Fruit fly (Drosophila melanogaster): ENCODE results near the gene mRpS34.

Gene mRpS34

dm6 chr3L:16392203-16392800 is 44.4 kb downstream of the mRpS34 start:
- no peak for TF ChIP-seq pb (GFP tag; optimal IDR thresholded peaks at IDR 0.05)
- TF ChIP-seq sisA (GFP tag; IDR thresholded peaks at IDR 0.05): no peak
- TF ChIP-seq dysf (GFP tag; IDR thresholded peaks at IDR 0.05): no peak
- no peak for TF ChIP-seq sima (GFP tag; optimal IDR thresholded peaks at IDR 0.05)
- TF ChIP-seq grn (GFP tag; optimal IDR thresholded peaks at IDR 0.05): peak; percentile 37
- no peak for TF ChIP-seq CG31224 (GFP tag; IDR thresholded peaks at IDR 0.05)
- no peak for TF ChIP-seq CTCF (GFP tag; optimal IDR thresholded peaks at IDR 0.05)
- TF ChIP-seq Sry-β (GFP tag; optimal IDR thresholded peaks at IDR 0.05): no peak
- TF ChIP-seq CG2889 (GFP tag; IDR thresholded peaks at IDR 0.05): no peak
- TF ChIP-seq lov (optimal IDR thresholded peaks at IDR 0.05): no peak
- TF ChIP-seq lov (GFP tag; IDR thresholded peaks at IDR 0.05): no peak
- TF ChIP-seq NC2α (GFP tag; optimal IDR thresholded peaks at IDR 0.05): no peak
- 0 out of 3 replicates have a peak, but pooled peaks have one; percentile 8 for TF ChIP-seq HLH4C (GFP tag; IDR thresholded peaks at IDR 0.05; ENCODE audit: partially characterized antibody)
- TF ChIP-seq sim (GFP tag; IDR thresholded peaks at IDR 0.05): no peak
- 0 out of 2 replicates have a peak, but pooled peaks have one; percentile 29 for TF ChIP-seq tna (GFP tag; IDR thresholded peaks at IDR 0.05; ENCODE audit: partially characterized antibody)
- TF ChIP-seq CG10366 (GFP tag; IDR thresholded peaks at IDR 0.05): no peak
- TF ChIP-seq Hr78 (GFP tag; optimal IDR thresholded peaks at IDR 0.05): peak in 1 of 2 experiments; percentile 62
- TF ChIP-seq kay (GFP tag; optimal IDR thresholded peaks at IDR 0.05): no peak
- peak; percentile 28 for TF ChIP-seq sug (tag; optimal IDR thresholded peaks at IDR 0.05)
- TF ChIP-seq CG3065 (GFP tag; optimal IDR thresholded peaks at IDR 0.05): no peak
- no peak for TF ChIP-seq CG33557 (GFP tag; optimal IDR thresholded peaks at IDR 0.05)
- TF ChIP-seq sc (optimal IDR thresholded peaks at IDR 0.05): no peak
- TF ChIP-seq sc (GFP tag; optimal IDR thresholded peaks at IDR 0.05): no peak
- no peak for TF ChIP-seq Pdp1 (GFP tag; optimal IDR thresholded peaks at IDR 0.05)
- no peak for TF ChIP-seq CG13624 (GFP tag; optimal IDR thresholded peaks at IDR 0.05)
- peak; percentile 66 for TF ChIP-seq lab (GFP tag; optimal IDR thresholded peaks at IDR 0.05)
- TF ChIP-seq CG11456 (GFP tag; IDR thresholded peaks at IDR 0.05): 0 out of 3 replicates have a peak, but pooled peaks have one; percentile 4
- peak; percentile 64 for TF ChIP-seq sd (tag; optimal IDR thresholded peaks at IDR 0.05)
- TF ChIP-seq Neu2 (GFP tag; optimal IDR thresholded peaks at IDR 0.05; ENCODE audit: borderline replicate concordance): no peak
- TF ChIP-seq chm (GFP tag; IDR thresholded peaks at IDR 0.05): no peak
- TF ChIP-seq Ptx1 (GFP tag; IDR thresholded peaks at IDR 0.05): no peak
- no peak for TF ChIP-seq D19B (GFP tag; optimal IDR thresholded peaks at IDR 0.05)
- TF ChIP-seq CG17612 (GFP tag; IDR thresholded peaks at IDR 0.05): no peak
- TF ChIP-seq CG30403 (GFP tag; optimal IDR thresholded peaks at IDR 0.05): no peak
- TF ChIP-seq CG14441 (GFP tag; IDR thresholded peaks at IDR 0.05): no peak
- TF ChIP-seq crol (GFP tag; IDR thresholded peaks at IDR 0.05): peak; percentile 63; the same call in 1 of the 2 replicates

DNA sequence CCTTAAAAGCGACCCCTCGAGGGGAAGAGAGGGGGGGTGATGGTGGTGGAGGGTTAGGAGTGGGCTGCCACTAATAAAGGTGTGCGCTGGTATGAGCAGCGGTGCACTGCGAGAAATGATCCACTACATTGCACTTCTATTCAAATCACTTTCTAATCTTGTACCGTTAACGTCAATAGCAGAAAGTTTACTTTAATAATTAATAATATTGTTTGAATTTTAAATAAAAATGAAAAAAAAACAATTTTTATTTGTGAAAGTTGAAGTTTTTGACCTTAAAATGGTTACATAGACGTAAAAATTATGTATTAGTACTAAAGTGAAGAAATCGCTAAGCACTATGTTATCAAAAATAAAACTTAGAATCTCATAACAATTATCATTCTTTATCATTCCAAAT is 45.0 kb downstream of the mRpS34 start:
- no peak for TF ChIP-seq HmgD (GFP tag; optimal IDR thresholded peaks at IDR 0.05)
- TF ChIP-seq CG9609 (GFP tag; optimal IDR thresholded peaks at IDR 0.05): no peak
- peak; percentile 22 for TF ChIP-seq CG7556 (GFP tag; optimal IDR thresholded peaks at IDR 0.05)
- no peak for TF ChIP-seq hkb (optimal IDR thresholded peaks at IDR 0.05)
- TF ChIP-seq hkb (GFP tag; IDR thresholded peaks at IDR 0.05): 0 out of 2 replicates have a peak, but pooled peaks have one; percentile 13
- TF ChIP-seq B-H2 (GFP tag; optimal IDR thresholded peaks at IDR 0.05): no peak
- peak; percentile 10 for TF ChIP-seq bcd (GFP tag; optimal IDR thresholded peaks at IDR 0.05)
- TF ChIP-seq Sox102F (GFP tag; optimal IDR thresholded peaks at IDR 0.05): peak; percentile 23
- TF ChIP-seq CG7963 (GFP tag; IDR thresholded peaks at IDR 0.05; ENCODE audit: partially characterized antibody): no peak
- TF ChIP-seq CG32772 (GFP tag; IDR thresholded peaks at IDR 0.05): 0 out of 2 replicates have a peak, but pooled peaks have one; percentile 29
- TF ChIP-seq CG17612 (GFP tag; IDR thresholded peaks at IDR 0.05): peak; percentile 50; the same call in 1 of the 2 replicates
- TF ChIP-seq Fer3 (tag; optimal IDR thresholded peaks at IDR 0.05): peak; percentile 0
- peak; percentile 41 for TF ChIP-seq grau (tag; optimal IDR thresholded peaks at IDR 0.05)
- peak in 1 of 2 experiments; percentile 9 for TF ChIP-seq bsh (GFP tag; optimal IDR thresholded peaks at IDR 0.05)
- TF ChIP-seq CG30403 (GFP tag; optimal IDR thresholded peaks at IDR 0.05): peak; percentile 21
- TF ChIP-seq CG10267 (tag; optimal IDR thresholded peaks at IDR 0.05): peak; percentile 1
- TF ChIP-seq gem (tag; optimal IDR thresholded peaks at IDR 0.05): peak; percentile 59
- 0 out of 2 replicates have a peak, but pooled peaks have one; percentile 24 for TF ChIP-seq lmd (GFP tag; IDR thresholded peaks at IDR 0.05)
